Fruit fly (Drosophila melanogaster) whole organism: Measurements from ENCODE around the gene Lsp1alpha.

Experiments used
- CG8478 ChIP-seq: fragments of >200 bp; optimal IDR thresholded peaks from 2 replicates; lab custom pipeline; 2018; ENCODE audit warnings: inconsistent platforms
- Dll ChIP-seq: fragments of >200 bp; optimal IDR thresholded peaks from 2 replicates; lab custom pipeline; 2017
- EcR ChIP-seq, 2 experiments: fragments of >200 bp; optimal IDR thresholded peaks; 2 replicates each; lab custom pipeline; 2017; ENCODE audit warnings: missing biosample characterization in 2 of 2, missing genetic modification characterization in 2 of 2, missing genetic modification reagents in 2 of 2
- pan ChIP-seq: fragments of >200 bp; optimal IDR thresholded peaks from 2 replicates; lab custom pipeline; 2017
- psq ChIP-seq: fragments of >200 bp; optimal IDR thresholded peaks from 2 replicates; lab custom pipeline; 2017
- usp ChIP-seq: fragments of >200 bp; optimal IDR thresholded peaks from 2 replicates; lab custom pipeline; 2017; ENCODE audit warnings: missing biosample characterization, missing genetic modification characterization, mixed read lengths

Lsp1alpha gene

dm6 chrX:12498101-12498500, 8.0 kb downstream of the Lsp1alpha start:
- TF ChIP-seq pan (lab: Kevin White, UChicago) (no peak), Dll (lab: Kevin White, UChicago) (no peak), psq (lab: Kevin White, UChicago) (no peak), CG8478 (lab: Kevin White, UChicago) (no peak), EcR (GFP tag; optimal IDR thresholded peaks at IDR 0.05; lab: Kevin White, UChicago) (no peak), usp (no peak)

dm6 chrX:12507589-12507988, 17.5 kb downstream of the Lsp1alpha start:
- TF ChIP-seq pan (lab: Kevin White, UChicago) (no peak), EcR (GFP tag; optimal IDR thresholded peaks at IDR 0.05; lab: Kevin White, UChicago) (no peak), usp (no peak), psq (lab: Kevin White, UChicago) (no peak), Dll (lab: Kevin White, UChicago) (no peak), CG8478 (lab: Kevin White, UChicago) (no peak)

- no peak for TF ChIP-seq CG8478 (lab: Kevin White, UChicago)
- peak; percentile 74 for TF ChIP-seq pan (lab: Kevin White, UChicago)
- no peak for TF ChIP-seq psq (lab: Kevin White, UChicago)
- TF ChIP-seq EcR (GFP tag; optimal IDR thresholded peaks at IDR 0.05; lab: Kevin White, UChicago): no peak
These were observed 20.9 kb downstream of the Lsp1alpha start for dm6 chrX:12510750-12511649.

- TF ChIP-seq Dll (lab: Kevin White, UChicago) (no peak), pan (lab: Kevin White, UChicago) (no peak), usp (no peak), EcR (GFP tag; optimal IDR thresholded peaks at IDR 0.05; lab: Kevin White, UChicago) (no peak), CG8478 (lab: Kevin White, UChicago) (no peak), psq (lab: Kevin White, UChicago) (no peak)
These were observed 43.5 kb downstream of the Lsp1alpha start for dm6 chrX:12533560-12533959.

dm6 chrX:12539215-12539614, 49.1 kb downstream of the Lsp1alpha start:
- TF ChIP-seq EcR (GFP tag; optimal IDR thresholded peaks at IDR 0.05; lab: Kevin White, UChicago): no peak
- no peak for TF ChIP-seq CG8478 (lab: Kevin White, UChicago)
- no peak for TF ChIP-seq pan (lab: Kevin White, UChicago)
- no peak for TF ChIP-seq usp
- no peak for TF ChIP-seq Dll (lab: Kevin White, UChicago)
- TF ChIP-seq psq (lab: Kevin White, UChicago): no peak

- TF ChIP-seq usp (no peak), EcR (GFP tag; optimal IDR thresholded peaks at IDR 0.05; lab: Kevin White, UChicago) (no peak), CG8478 (lab: Kevin White, UChicago) (no peak)
These were observed 50.7 kb downstream of the Lsp1alpha start for dm6 chrX:12540770-12541169.
